Worm (Caenorhabditis elegans): Measurements from ENCODE around the gene wdr-5.1.

Gene wdr-5.1

ce11 chrIII:3704967-3705366 is at the start of gene wdr-5.1:
Gene wdr-5.1, plus strand, starts transcription at chrIII:3705285.
- no peak for TF ChIP-seq nhr-237 (tag; optimal IDR thresholded peaks at IDR 0.05)
- TF ChIP-seq elt-3 (tag; optimal IDR thresholded peaks at IDR 0.05), result no peak
- TF ChIP-seq ztf-11 (tag; optimal IDR thresholded peaks at IDR 0.05), result no peak
- peak; percentile 15 for TF ChIP-seq blmp-1 (tag; optimal IDR thresholded peaks at IDR 0.05; ENCODE audit: insufficient read depth)
- no peak for TF ChIP-seq nhr-21 (tag; optimal IDR thresholded peaks at IDR 0.05)
- TF ChIP-seq nhr-77 (tag; optimal IDR thresholded peaks at IDR 0.05), result no peak
- TF ChIP-seq nhr-23 (tag; optimal IDR thresholded peaks at IDR 0.05), result no peak
- TF ChIP-seq elt-1 (tag; optimal IDR thresholded peaks at IDR 0.05), result no peak
- peak; percentile 55 for TF ChIP-seq lin-13 (GFP tag; optimal IDR thresholded peaks at IDR 0.05)
- no peak for TF ChIP-seq ceh-82 (tag; optimal IDR thresholded peaks at IDR 0.05)
- TF ChIP-seq unc-62 (GFP tag; optimal IDR thresholded peaks at IDR 0.05), result no peak
- no peak for TF ChIP-seq aly-2 (tag; optimal IDR thresholded peaks at IDR 0.05)
- TF ChIP-seq lin-39 (tag; optimal IDR thresholded peaks at IDR 0.05), result no peak
- no peak for TF ChIP-seq Y55F3AM.14 (GFP tag; optimal IDR thresholded peaks at IDR 0.05)
- TF ChIP-seq zag-1 (tag; optimal IDR thresholded peaks at IDR 0.05), result no peak
- peak; percentile 21 for TF ChIP-seq sma-3 (GFP tag; optimal IDR thresholded peaks at IDR 0.05)
- peak; percentile 44 for TF ChIP-seq unc-55 (GFP tag; optimal IDR thresholded peaks at IDR 0.05)
- no peak for TF ChIP-seq skn-1 (tag; optimal IDR thresholded peaks at IDR 0.05)
- TF ChIP-seq nhr-6 (tag; optimal IDR thresholded peaks at IDR 0.05), result no peak
- peak; percentile 25 for TF ChIP-seq nhr-25 (tag; optimal IDR thresholded peaks at IDR 0.05)
- TF ChIP-seq mdl-1 (tag; optimal IDR thresholded peaks at IDR 0.05), result no peak
- TF ChIP-seq egl-27 (tag; optimal IDR thresholded peaks at IDR 0.05), result no peak
- peak; percentile 13 for TF ChIP-seq C34F6.9 (tag; optimal IDR thresholded peaks at IDR 0.05)
- TF ChIP-seq fos-1 (tag; optimal IDR thresholded peaks at IDR 0.05), result no peak
- no peak for TF ChIP-seq ztf-4 (tag; optimal IDR thresholded peaks at IDR 0.05)
- TF ChIP-seq ama-1 (optimal IDR thresholded peaks at IDR 0.05), result no peak
- no peak for TF ChIP-seq snpc-4 (tag; optimal IDR thresholded peaks at IDR 0.05)
- no peak for TF ChIP-seq ztf-1 (GFP tag; conservative IDR thresholded peaks at IDR 0.05)
- peak; percentile 22 for TF ChIP-seq nhr-129 (tag; optimal IDR thresholded peaks at IDR 0.05)
- no peak for TF ChIP-seq R02D3.7 (tag; optimal IDR thresholded peaks at IDR 0.05)
- no peak for TF ChIP-seq peb-1 (tag; optimal IDR thresholded peaks at IDR 0.05)
- no peak for TF ChIP-seq lin-11 (tag; optimal IDR thresholded peaks at IDR 0.05)
- TF ChIP-seq lsy-2 (tag; optimal IDR thresholded peaks at IDR 0.05), result peak in 1 of 2 experiments; percentile 49
- no peak for TF ChIP-seq nhr-10 (tag; optimal IDR thresholded peaks at IDR 0.05)
- TF ChIP-seq crh-2 (tag; optimal IDR thresholded peaks at IDR 0.05), result no peak
- no peak for TF ChIP-seq mab-5 (tag; optimal IDR thresholded peaks at IDR 0.05)
- TF ChIP-seq ZK546.5 (tag; optimal IDR thresholded peaks at IDR 0.05), result no peak
- peak; percentile 26 for TF ChIP-seq gmeb-1 (tag; optimal IDR thresholded peaks at IDR 0.05)
- no peak for TF ChIP-seq alr-1 (tag; optimal IDR thresholded peaks at IDR 0.05)
- TF ChIP-seq F13H6.1 (tag; optimal IDR thresholded peaks at IDR 0.05), result no peak
- no peak for TF ChIP-seq mbf-1 (tag; optimal IDR thresholded peaks at IDR 0.05)
- TF ChIP-seq nhr-12 (tag; optimal IDR thresholded peaks at IDR 0.05), result no peak
- no peak for TF ChIP-seq sem-4 (tag; optimal IDR thresholded peaks at IDR 0.05)
- no peak for TF ChIP-seq nhr-11 (tag; optimal IDR thresholded peaks at IDR 0.05)
- no peak for TF ChIP-seq sma-9 (GFP tag; optimal IDR thresholded peaks at IDR 0.05)
- no peak for TF ChIP-seq sma-9 (tag; optimal IDR thresholded peaks at IDR 0.05)

- TF ChIP-seq elt-1 (tag; optimal IDR thresholded peaks at IDR 0.05), result no peak
- TF ChIP-seq C34F6.9 (tag; optimal IDR thresholded peaks at IDR 0.05), result peak; percentile 6
- peak in 1 of 2 experiments; percentile 1 for TF ChIP-seq lsy-2 (tag; optimal IDR thresholded peaks at IDR 0.05)
- no peak for TF ChIP-seq nhr-77 (tag; optimal IDR thresholded peaks at IDR 0.05)
- no peak for TF ChIP-seq nhr-10 (tag; optimal IDR thresholded peaks at IDR 0.05)
- peak; percentile 7 for TF ChIP-seq nhr-21 (tag; optimal IDR thresholded peaks at IDR 0.05)
- TF ChIP-seq R02D3.7 (tag; optimal IDR thresholded peaks at IDR 0.05), result no peak
- no peak for TF ChIP-seq mab-5 (tag; optimal IDR thresholded peaks at IDR 0.05)
- TF ChIP-seq nhr-6 (tag; optimal IDR thresholded peaks at IDR 0.05), result no peak
- TF ChIP-seq lin-13 (GFP tag; optimal IDR thresholded peaks at IDR 0.05), result no peak
- no peak for TF ChIP-seq sma-9 (GFP tag; optimal IDR thresholded peaks at IDR 0.05)
- TF ChIP-seq sma-9 (tag; optimal IDR thresholded peaks at IDR 0.05), result no peak
- no peak for TF ChIP-seq Y55F3AM.14 (GFP tag; optimal IDR thresholded peaks at IDR 0.05)
- no peak for TF ChIP-seq sem-4 (tag; optimal IDR thresholded peaks at IDR 0.05)
- TF ChIP-seq ceh-16 (tag; optimal IDR thresholded peaks at IDR 0.05), result no peak
- no peak for TF ChIP-seq snpc-4 (tag; optimal IDR thresholded peaks at IDR 0.05)
- no peak for TF ChIP-seq ztf-11 (tag; optimal IDR thresholded peaks at IDR 0.05)
- TF ChIP-seq elt-3 (tag; optimal IDR thresholded peaks at IDR 0.05), result no peak
- no peak for TF ChIP-seq skn-1 (tag; optimal IDR thresholded peaks at IDR 0.05)
- no peak for TF ChIP-seq sma-3 (GFP tag; optimal IDR thresholded peaks at IDR 0.05)
These were observed 47.6 kb upstream of the wdr-5.1 start, which contains the start of gene C46F11.5 for ce11 chrIII:3657479-3657878. Gene C46F11.5, minus strand, starts transcription at chrIII:3657606.

Measured in whole organism, L2 larva.